Worm (Caenorhabditis elegans) whole organism, L4/young adult: ENCODE data around the gene F55G1.7.

Experiments
- W03F9.2 ChIP-seq: fragments of 150-350 bp; optimal IDR thresholded peaks from 2 replicates; lab custom pipeline; 2014; ENCODE audit warnings: missing biosample characterization, missing genetic modification characterization
- dao-5 ChIP-seq: sonication (generic microtip); optimal IDR thresholded peaks from 2 replicates; lab custom pipeline; 2016; ENCODE audit warnings: missing genotype, missing genetic modification characterization, moderate library complexity, missing compliant biosample characterization
- him-1 ChIP-seq: sonication (generic microtip); optimal IDR thresholded peaks from 2 replicates; lab custom pipeline; 2016; ENCODE audit warnings: missing genotype, missing genetic modification reagents, missing genetic modification characterization, missing compliant biosample characterization

ce11 chrIV:7451345-7451744 lies 18.3 kb downstream of the F55G1.7 start, which contains the start of gene tes-1:
- TF ChIP-seq dao-5 (tag; lab: Kevin White, UChicago) = no peak
- TF ChIP-seq him-1 (tag; lab: Kevin White, UChicago) = no peak
- TF ChIP-seq W03F9.2 (tag; lab: Kevin White, UChicago) = no peak
